Worm (Caenorhabditis elegans): ENCODE results near the gene col-115.

ce11 chrIV:8004019-8004418 lies 15.5 kb downstream of the col-115 start, which contains the start of gene rig-4:
- TF ChIP-seq sox-4 (tag; optimal IDR thresholded peaks at IDR 0.05) = no peak
- no peak for TF ChIP-seq K02D7.2 (tag; optimal IDR thresholded peaks at IDR 0.05)
- TF ChIP-seq rnt-1 (tag; optimal IDR thresholded peaks at IDR 0.05) = no peak
- TF ChIP-seq unc-55 (GFP tag; optimal IDR thresholded peaks at IDR 0.05) = no peak
- TF ChIP-seq nfya-1 (tag; optimal IDR thresholded peaks at IDR 0.05) = no peak
- no peak for TF ChIP-seq elt-2 (tag; optimal IDR thresholded peaks at IDR 0.05)
- no peak for TF ChIP-seq unc-86 (tag; optimal IDR thresholded peaks at IDR 0.05)
- TF ChIP-seq F13H6.1 (tag; optimal IDR thresholded peaks at IDR 0.05) = no peak
- TF ChIP-seq lin-11 (tag; optimal IDR thresholded peaks at IDR 0.05) = no peak
- no peak for TF ChIP-seq dve-1 (tag; optimal IDR thresholded peaks at IDR 0.05)

All from whole organism, late embryonic.